Worm (Caenorhabditis elegans): Measurements from ENCODE around the gene srh-3.

srh-3 gene

ce11 chrV:1699228-1699795 lies 16.9 kb downstream of the srh-3 start:
- TF ChIP-seq drap-1 (GFP tag; optimal IDR thresholded peaks at IDR 0.05) (no peak), mab-5 (tag; optimal IDR thresholded peaks at IDR 0.05) (no peak), zip-8 (tag; optimal IDR thresholded peaks at IDR 0.05) (no peak), elt-1 (tag; optimal IDR thresholded peaks at IDR 0.05; ENCODE audit: borderline replicate concordance, insufficient read depth) (no peak), elt-3 (tag; optimal IDR thresholded peaks at IDR 0.05) (no peak), nhr-2 (tag; optimal IDR thresholded peaks at IDR 0.05) (no peak), hlh-1 (tag; optimal IDR thresholded peaks at IDR 0.05) (no peak), M03D4.4 (tag; optimal IDR thresholded peaks at IDR 0.05) (no peak), pha-4 (tag; optimal IDR thresholded peaks at IDR 0.05) (no peak), ham-2 (GFP tag; optimal IDR thresholded peaks at IDR 0.05) (no peak)

DNA sequence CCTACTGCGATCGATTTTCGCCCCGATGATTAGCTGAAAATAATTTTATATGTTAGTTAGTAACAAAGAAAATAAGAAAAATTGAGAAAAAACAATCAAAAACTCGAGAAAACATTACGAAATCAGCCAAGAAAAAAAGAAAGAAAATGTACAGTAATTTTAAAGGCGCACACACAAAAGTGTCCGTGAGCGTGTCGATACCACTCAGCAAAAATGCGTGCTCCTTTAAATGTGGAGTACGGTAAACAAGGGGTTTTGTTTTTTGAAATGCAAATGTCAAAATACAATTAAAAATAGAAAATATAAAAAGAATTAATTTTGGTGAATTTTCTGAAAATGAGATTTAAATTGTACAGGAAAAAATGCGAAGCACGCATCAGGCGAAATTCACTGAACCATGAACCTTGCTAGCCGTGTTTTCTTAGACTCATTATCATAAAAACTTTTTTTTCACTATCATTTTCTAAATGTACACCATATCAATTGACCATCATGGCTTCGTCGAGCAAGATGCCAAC lies 19.3 kb downstream of the srh-3 start, which contains the start of gene srw-90:
srw-90 (plus strand) TSS at position 468 of the 518 bp plus-strand sequence.
- TF ChIP-seq lsy-2 (tag; optimal IDR thresholded peaks at IDR 0.05) (no peak), snpc-4 (tag; optimal IDR thresholded peaks at IDR 0.05) (no peak), nhr-12 (tag; optimal IDR thresholded peaks at IDR 0.05) (no peak), lin-32 (GFP tag; optimal IDR thresholded peaks at IDR 0.05) (no peak), lin-13 (tag; optimal IDR thresholded peaks at IDR 0.05) (no peak), hlh-1 (tag; optimal IDR thresholded peaks at IDR 0.05) (no peak), sptf-1 (tag; optimal IDR thresholded peaks at IDR 0.05) (no peak), cnd-1 (tag; optimal IDR thresholded peaks at IDR 0.05) (no peak)

ce11 chrV:1708441-1708840 lies 26.1 kb downstream of the srh-3 start, which contains the start of gene srw-99:
srw-99 (plus strand) TSS chrV:1708741.
- no peak for TF ChIP-seq sem-2 (GFP tag; optimal IDR thresholded peaks at IDR 0.05)
- no peak for TF ChIP-seq bed-3 (GFP tag; optimal IDR thresholded peaks at IDR 0.05)
- TF ChIP-seq mls-2 (tag; optimal IDR thresholded peaks at IDR 0.05), result no peak
- TF ChIP-seq tbx-8 (GFP tag; optimal IDR thresholded peaks at IDR 0.05), result no peak
- no peak for TF ChIP-seq nhr-237 (tag; optimal IDR thresholded peaks at IDR 0.05)
- no peak for TF ChIP-seq cnd-1 (tag; optimal IDR thresholded peaks at IDR 0.05)
- TF ChIP-seq ceh-43 (GFP tag; optimal IDR thresholded peaks at IDR 0.05), result no peak
- TF ChIP-seq nhr-12 (tag; optimal IDR thresholded peaks at IDR 0.05), result no peak
- TF ChIP-seq ham-2 (GFP tag; optimal IDR thresholded peaks at IDR 0.05), result no peak
- TF ChIP-seq unc-39 (tag; optimal IDR thresholded peaks at IDR 0.05), result no peak
- no peak for TF ChIP-seq unc-120 (tag; optimal IDR thresholded peaks at IDR 0.05; ENCODE audit: poor library complexity, severe bottlenecking)

ce11 chrV:1710909-1711308 lies 28.5 kb downstream of the srh-3 start, which contains the start of gene srw-100:
srw-100 (plus strand) TSS chrV:1711209.
- TF ChIP-seq lsy-2 (tag; optimal IDR thresholded peaks at IDR 0.05), result no peak

- no peak for TF ChIP-seq ceh-43 (GFP tag; optimal IDR thresholded peaks at IDR 0.05)
Measured at ce11 chrV:1716892-1717291, 34.5 kb downstream of the srh-3 start, which contains the start of gene srw-103. srw-103 (plus strand) TSS chrV:1717192.

DNA sequence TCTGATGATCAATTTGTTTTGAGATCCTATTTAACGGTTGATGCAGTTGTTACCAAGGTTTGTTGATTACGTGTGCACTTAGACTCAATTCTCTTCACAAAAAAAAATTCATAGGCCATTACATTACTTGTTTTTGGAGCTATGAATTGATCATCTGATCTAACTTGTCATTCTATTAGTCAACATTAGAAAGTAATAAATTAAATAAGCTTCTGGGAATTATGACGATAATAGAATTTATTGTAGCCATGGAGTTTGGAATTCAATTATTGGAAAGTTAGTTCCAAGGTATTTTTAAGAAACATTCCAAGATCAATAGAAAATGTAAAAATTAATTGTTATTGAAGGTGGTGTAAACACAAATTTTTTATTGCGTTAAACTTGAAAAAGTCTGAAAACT lies 35.9 kb downstream of the srh-3 start:
- TF ChIP-seq blmp-1 (tag; optimal IDR thresholded peaks at IDR 0.05), result no peak
- TF ChIP-seq pha-4 (tag; optimal IDR thresholded peaks at IDR 0.05), result no peak
- no peak for TF ChIP-seq nhr-2 (tag; optimal IDR thresholded peaks at IDR 0.05)
- TF ChIP-seq mep-1 (tag; optimal IDR thresholded peaks at IDR 0.05), result no peak
- no peak for TF ChIP-seq nhr-76 (tag; optimal IDR thresholded peaks at IDR 0.05)
- no peak for TF ChIP-seq mls-2 (tag; optimal IDR thresholded peaks at IDR 0.05)

- TF ChIP-seq elt-1 (tag; optimal IDR thresholded peaks at IDR 0.05; ENCODE audit: borderline replicate concordance, insufficient read depth) (no peak), hlh-1 (tag; optimal IDR thresholded peaks at IDR 0.05) (no peak), mab-5 (tag; optimal IDR thresholded peaks at IDR 0.05) (no peak), unc-62 (GFP tag; optimal IDR thresholded peaks at IDR 0.05) (no peak), ces-1 (GFP tag; optimal IDR thresholded peaks at IDR 0.05) (no peak)
Measured at ce11 chrV:1719927-1720326, 37.5 kb downstream of the srh-3 start, which contains the start of gene srw-102. srw-102 (plus strand) TSS chrV:1720227.
